Fruit fly (Drosophila melanogaster): Measurements from ENCODE around the gene Caf1-180.

Caf1-180 gene

DNA sequence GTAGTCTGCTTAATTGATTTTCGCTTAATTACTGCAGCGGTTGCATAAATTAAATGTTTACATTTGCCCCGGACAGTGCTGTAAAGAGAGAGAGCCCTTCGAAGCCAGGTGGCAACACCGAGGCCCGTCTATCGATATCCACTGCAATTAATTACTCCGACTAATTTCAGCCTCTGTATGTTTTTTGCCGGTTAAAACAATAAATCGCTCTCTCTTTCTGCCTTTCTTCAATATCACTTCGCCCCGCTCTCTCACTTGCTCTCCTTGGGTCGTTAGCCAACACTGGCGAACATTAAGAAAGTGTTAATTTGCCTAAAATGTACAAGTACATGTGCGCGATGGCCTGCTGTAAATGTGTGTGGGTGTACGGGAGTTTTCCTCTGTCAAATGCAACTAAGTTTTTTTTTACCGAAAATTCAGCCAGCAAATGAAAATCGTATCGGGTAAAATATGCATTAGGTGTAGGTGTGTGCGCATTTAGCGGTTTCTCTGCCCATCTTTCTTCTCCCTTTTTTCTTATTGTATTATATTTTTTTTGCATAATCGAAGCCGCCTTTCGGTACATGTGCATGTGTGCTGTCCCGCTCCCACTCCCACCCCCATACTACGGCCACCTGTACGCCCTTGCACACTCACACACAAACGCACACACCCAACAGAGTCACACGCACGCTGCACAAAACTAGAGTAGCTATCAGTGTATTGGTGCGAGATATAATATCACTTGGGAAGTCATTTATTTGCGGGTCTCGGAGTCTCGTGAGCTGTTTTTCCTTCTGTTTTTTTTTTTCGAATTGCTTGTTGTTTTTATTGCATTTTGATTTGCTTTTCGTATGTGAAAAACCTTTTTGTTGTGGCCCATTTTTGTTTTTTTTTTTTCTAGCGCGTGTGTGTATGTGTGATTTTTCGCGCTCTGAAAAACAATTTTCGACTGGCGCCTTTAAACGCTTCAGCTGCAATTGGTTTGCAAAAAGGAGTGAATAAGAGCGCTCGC is 44.4 kb downstream of the Caf1-180 start (continued):
- TF ChIP-seq slou (GFP tag; optimal IDR thresholded peaks at IDR 0.05): no peak
- no peak for TF ChIP-seq gcm2 (GFP tag; optimal IDR thresholded peaks at IDR 0.05)
- no peak; the same call in 1 of the 2 replicates for TF ChIP-seq MBD-R2 (GFP tag; IDR thresholded peaks at IDR 0.05)
- TF ChIP-seq so (GFP tag; IDR thresholded peaks at IDR 0.05): no peak; the same call in 2 of the 3 replicates
- TF ChIP-seq tin (GFP tag; optimal IDR thresholded peaks at IDR 0.05): no peak
- TF ChIP-seq mam (GFP tag; optimal IDR thresholded peaks at IDR 0.05): peak; percentile 35
- no peak for TF ChIP-seq CG13296 (GFP tag; optimal IDR thresholded peaks at IDR 0.05)
- no peak for TF ChIP-seq dmrt11E (tag; optimal IDR thresholded peaks at IDR 0.05)
- TF ChIP-seq CG12659 (GFP tag; optimal IDR thresholded peaks at IDR 0.05): peak; percentile 54
- TF ChIP-seq CG7928 (GFP tag; optimal IDR thresholded peaks at IDR 0.05): no peak
- TF ChIP-seq CG13287 (GFP tag; IDR thresholded peaks at IDR 0.05; ENCODE audit: partially characterized antibody): peak; percentile 45
- no peak for TF ChIP-seq CG14441 (GFP tag; IDR thresholded peaks at IDR 0.05)
- no peak for TF ChIP-seq CG1602 (GFP tag; optimal IDR thresholded peaks at IDR 0.05)
- TF ChIP-seq sens-2 (GFP tag; IDR thresholded peaks at IDR 0.05): no peak
- no peak for TF ChIP-seq btn (GFP tag; optimal IDR thresholded peaks at IDR 0.05)
- TF ChIP-seq Dfd (GFP tag; optimal IDR thresholded peaks at IDR 0.05): no peak
- TF ChIP-seq Ravus (GFP tag; IDR thresholded peaks at IDR 0.05): no peak
- TF ChIP-seq hb (GFP tag; IDR thresholded peaks at IDR 0.05; ENCODE audit: partially characterized antibody): no peak
- TF ChIP-seq ro (GFP tag; IDR thresholded peaks at IDR 0.05): no peak
- no peak for TF ChIP-seq CG3065 (GFP tag; optimal IDR thresholded peaks at IDR 0.05)
- no peak for TF ChIP-seq sima (GFP tag; optimal IDR thresholded peaks at IDR 0.05)
- no peak for TF ChIP-seq pita (GFP tag; optimal IDR thresholded peaks at IDR 0.05)
- TF ChIP-seq sr (GFP tag; IDR thresholded peaks at IDR 0.05): peak; percentile 54; the same call in 1 of the 3 replicates
- no peak for TF ChIP-seq CG6654 (GFP tag; optimal IDR thresholded peaks at IDR 0.05)
- TF ChIP-seq CG13123 (GFP tag; optimal IDR thresholded peaks at IDR 0.05): no peak
- TF ChIP-seq Rx (GFP tag; IDR thresholded peaks at IDR 0.05): no peak
- TF ChIP-seq CG18599 (GFP tag; optimal IDR thresholded peaks at IDR 0.05): peak; percentile 70
- no peak for TF ChIP-seq CG6272 (GFP tag; IDR thresholded peaks at IDR 0.05)
- TF ChIP-seq CG6689 (GFP tag; IDR thresholded peaks at IDR 0.05): peak; percentile 38; the same call in 1 of the 2 replicates
- no peak for TF ChIP-seq usp (GFP tag; optimal IDR thresholded peaks at IDR 0.05)
- TF ChIP-seq Opbp (GFP tag; IDR thresholded peaks at IDR 0.05; ENCODE audit: partially characterized antibody): peak; percentile 56; the same call in 1 of the 3 replicates
- TF ChIP-seq CG7556 (GFP tag; optimal IDR thresholded peaks at IDR 0.05): no peak
- TF ChIP-seq grau (tag; optimal IDR thresholded peaks at IDR 0.05): no peak
- TF ChIP-seq CG11456 (GFP tag; IDR thresholded peaks at IDR 0.05): no peak
- no peak for TF ChIP-seq run (tag; optimal IDR thresholded peaks at IDR 0.05)
- TF ChIP-seq Chrac-16 (GFP tag; optimal IDR thresholded peaks at IDR 0.05): no peak
- TF ChIP-seq esg (GFP tag; conservative IDR thresholded peaks at IDR 0.05): no peak
- no peak for TF ChIP-seq wdn (GFP tag; IDR thresholded peaks at IDR 0.05)
- no peak for TF ChIP-seq ato (GFP tag; IDR thresholded peaks at IDR 0.05; ENCODE audit: partially characterized antibody)
- TF ChIP-seq fu2 (GFP tag; optimal IDR thresholded peaks at IDR 0.05): peak; percentile 4
- no peak for TF ChIP-seq row (GFP tag; IDR thresholded peaks at IDR 0.05)
- peak; percentile 14; the same call in 1 of the 2 replicates for TF ChIP-seq onecut (GFP tag; IDR thresholded peaks at IDR 0.05)
- 0 out of 3 replicates have a peak, but pooled peaks have one; percentile 16 for TF ChIP-seq tgo (GFP tag; IDR thresholded peaks at IDR 0.05)
- peak; percentile 21 for TF ChIP-seq CrebB (tag; optimal IDR thresholded peaks at IDR 0.05)
- TF ChIP-seq Dp (GFP tag; optimal IDR thresholded peaks at IDR 0.05): no peak
- TF ChIP-seq Fer2 (tag; optimal IDR thresholded peaks at IDR 0.05): no peak
- TF ChIP-seq Hmx (GFP tag; optimal IDR thresholded peaks at IDR 0.05): no peak
- TF ChIP-seq lilli (GFP tag; optimal IDR thresholded peaks at IDR 0.05): peak; percentile 29
- no peak for TF ChIP-seq Dek (tag; optimal IDR thresholded peaks at IDR 0.05)
